Fruit fly (Drosophila melanogaster) whole organism, embryonic: Measurements from ENCODE around the gene CG44838.
A peak's percentile ranks its signal among the peaks of the same experiment; 100 is the strongest.

ENCODE experiments used
- B-H1 ChIP-seq: fragments of 200-800 bp; sonication (Bioruptor generic); IDR thresholded peaks from 3 replicates; pipeline ENCODE4 v1.3.6; 2022; ENCODE audit warnings: missing biosample characterization, missing genetic modification characterization
- CG10543 ChIP-seq: fragments of 200-800 bp; sonication (Bioruptor generic); optimal IDR thresholded peaks from 3 replicates; lab custom pipeline; 2017; ENCODE audit warnings: missing biosample characterization, mild to moderate bottlenecking, missing genetic modification characterization, moderate library complexity
- CG11085 ChIP-seq: fragments of 200-800 bp; sonication (Bioruptor generic); IDR thresholded peaks from 2 replicates; pipeline ENCODE4 v1.3.6; 2022; ENCODE audit warnings: missing biosample characterization, missing genetic modification characterization
- CG11723 ChIP-seq: fragments of 200-800 bp; sonication (Bioruptor generic); optimal IDR thresholded peaks from 2 replicates; lab custom pipeline; 2017; ENCODE audit warnings: missing biosample characterization, mild to moderate bottlenecking, missing genetic modification characterization
- CG12219 ChIP-seq: fragments of 200-800 bp; sonication (Bioruptor generic); optimal IDR thresholded peaks from 3 replicates; lab custom pipeline; 2018; ENCODE audit warnings: missing biosample characterization, mild to moderate bottlenecking, missing genetic modification characterization
- CG13894 ChIP-seq: fragments of 200-800 bp; sonication (Bioruptor generic); optimal IDR thresholded peaks from 3 replicates; lab custom pipeline; 2018; ENCODE audit warnings: missing biosample characterization, mild to moderate bottlenecking, missing genetic modification characterization, moderate library complexity
- CG15073 ChIP-seq: fragments of 200-800 bp; sonication (Bioruptor generic); optimal IDR thresholded peaks from 2 replicates; lab custom pipeline; 2016; ENCODE audit warnings: missing biosample characterization, missing genetic modification characterization
- CG15601 ChIP-seq: fragments of 200-800 bp; sonication (Bioruptor generic); optimal IDR thresholded peaks from 3 replicates; lab custom pipeline; 2019; ENCODE audit warnings: missing biosample characterization, mild to moderate bottlenecking, missing genetic modification characterization, moderate library complexity
- CG1602 ChIP-seq: fragments of 200-800 bp; sonication (Bioruptor generic); optimal IDR thresholded peaks from 3 replicates; lab custom pipeline; 2016; ENCODE audit warnings: missing biosample characterization, missing genetic modification characterization
- CG18619 ChIP-seq: fragments of 200-800 bp; sonication (Bioruptor generic); optimal IDR thresholded peaks from 3 replicates; lab custom pipeline; 2017; ENCODE audit warnings: missing biosample characterization, mild to moderate bottlenecking, missing genetic modification characterization
- CG3163 ChIP-seq: fragments of 200-800 bp; sonication (Bioruptor generic); optimal IDR thresholded peaks from 3 replicates; lab custom pipeline; 2016; ENCODE audit warnings: missing biosample characterization, missing genetic modification characterization
- CG34376 ChIP-seq: fragments of 200-800 bp; sonication (Bioruptor generic); optimal IDR thresholded peaks from 2 replicates; lab custom pipeline; 2018; ENCODE audit warnings: missing biosample characterization, mild to moderate bottlenecking, missing genetic modification characterization
- CG3726 ChIP-seq: fragments of 200-800 bp; sonication (Bioruptor generic); IDR thresholded peaks from 3 replicates; pipeline ENCODE4, ENCODE4 v1.3.6; 2022; ENCODE audit warnings: missing biosample characterization, missing genetic modification characterization
- CG3838 ChIP-seq: fragments of 200-800 bp; sonication (Bioruptor generic); optimal IDR thresholded peaks from 3 replicates; lab custom pipeline; 2016; ENCODE audit warnings: missing biosample characterization, missing genetic modification characterization
- Dip3 ChIP-seq: fragments of 200-800 bp; sonication (Bioruptor generic); optimal IDR thresholded peaks from 3 replicates; lab custom pipeline; 2016; ENCODE audit warnings: missing biosample characterization, missing genetic modification characterization
- Hr39 ChIP-seq: fragments of >200 bp; optimal IDR thresholded peaks from 2 replicates; lab custom pipeline; 2017
- Lpt ChIP-seq: fragments of >200 bp; optimal IDR thresholded peaks from 2 replicates; lab custom pipeline; 2018; ENCODE audit warnings: missing biosample characterization, missing genetic modification characterization
- Med ChIP-seq: fragments of 200-800 bp; sonication (Bioruptor generic); peaks from one replicate; lab custom pipeline; 2016; ENCODE audit warnings: missing biosample characterization, missing genetic modification characterization, mild to moderate bottlenecking, inconsistent platforms, moderate library complexity
- Pdp1 ChIP-seq, 2 experiments: fragments of 200-800 bp; sonication (Bioruptor generic); optimal IDR thresholded peaks; 3 replicates each; lab custom pipeline; 2016; ENCODE audit warnings: missing biosample characterization in 2 of 2, missing genetic modification characterization in 2 of 2, mild to moderate bottlenecking in 1 of 2, moderate library complexity in 1 of 2
- Trl ChIP-seq, 3 experiments: fragments of >200 bp in 2 of 3; fragments of 200-800 bp in 1 of 3; sonication (Bioruptor generic) in 1 of 3; optimal IDR thresholded peaks; 2 replicates in 1 of 3; 3 replicates in 2 of 3; lab custom pipeline; 2016 to 2017; ENCODE audit warnings: missing biosample characterization in 1 of 3, missing genetic modification characterization in 1 of 3
- Usf ChIP-seq: fragments of 200-800 bp; sonication (Bioruptor generic); optimal IDR thresholded peaks from 2 replicates; lab custom pipeline; 2017; ENCODE audit warnings: missing genotype, missing biosample characterization, missing genetic modification characterization
- chinmo ChIP-seq: fragments of 200-800 bp; sonication (Bioruptor generic); IDR thresholded peaks from 4 replicates; pipeline ENCODE4 v1.3.6; 2022; ENCODE audit warnings: missing biosample characterization, missing genetic modification characterization; ENCODE audit not compliant: partially characterized antibody
- chm ChIP-seq: fragments of 200-800 bp; sonication (Bioruptor generic); IDR thresholded peaks from 2 replicates; pipeline ENCODE4 v1.3.6; 2022; ENCODE audit warnings: missing biosample characterization, missing genetic modification characterization
- cwo ChIP-seq: fragments of 200-800 bp; sonication (Bioruptor generic); optimal IDR thresholded peaks from 3 replicates; lab custom pipeline; 2017; ENCODE audit warnings: missing biosample characterization, missing genetic modification characterization, mild to moderate bottlenecking, moderate library complexity, missing genetic modification reagents
- exex ChIP-seq: fragments of 200-800 bp; sonication (Bioruptor generic); optimal IDR thresholded peaks from 4 replicates; lab custom pipeline; 2018; ENCODE audit warnings: missing biosample characterization, mild to moderate bottlenecking, missing genetic modification characterization, moderate library complexity
- fd96Cb ChIP-seq: fragments of 200-800 bp; sonication (Bioruptor generic); optimal IDR thresholded peaks from 2 replicates; lab custom pipeline; 2018; ENCODE audit warnings: missing biosample characterization, mild to moderate bottlenecking, missing genetic modification characterization, moderate library complexity
- grn ChIP-seq: fragments of 200-800 bp; sonication (Bioruptor generic); optimal IDR thresholded peaks from 3 replicates; lab custom pipeline; 2017; ENCODE audit warnings: missing biosample characterization, missing genetic modification characterization
- kah ChIP-seq: fragments of 200-800 bp; sonication (Bioruptor generic); optimal IDR thresholded peaks from 2 replicates; lab custom pipeline; 2018; ENCODE audit warnings: missing biosample characterization, mild to moderate bottlenecking, missing genetic modification characterization
- mirr ChIP-seq: fragments of 200-800 bp; sonication (Bioruptor generic); optimal IDR thresholded peaks from 3 replicates; lab custom pipeline; 2018; ENCODE audit warnings: missing biosample characterization, mild to moderate bottlenecking, missing genetic modification characterization
- nau ChIP-seq: fragments of 200-800 bp; sonication (Bioruptor generic); optimal IDR thresholded peaks from 3 replicates; lab custom pipeline; 2017; ENCODE audit warnings: missing biosample characterization, mild to moderate bottlenecking, missing genetic modification characterization, missing genetic modification reagents
- nerfin-1 ChIP-seq: fragments of 200-800 bp; sonication (Bioruptor generic); optimal IDR thresholded peaks from 3 replicates; lab custom pipeline; 2019; ENCODE audit warnings: missing biosample characterization, mild to moderate bottlenecking, missing genetic modification characterization, moderate library complexity
- scrt ChIP-seq: fragments of 200-800 bp; sonication (Bioruptor generic); optimal IDR thresholded peaks from 2 replicates; lab custom pipeline; 2018; ENCODE audit warnings: missing biosample characterization, mild to moderate bottlenecking, missing genetic modification characterization, moderate library complexity
- sd ChIP-seq: fragments of 200-800 bp; sonication (Bioruptor generic); optimal IDR thresholded peaks from 3 replicates; lab custom pipeline; 2018; ENCODE audit warnings: missing biosample characterization, mild to moderate bottlenecking, missing genetic modification characterization, moderate library complexity
- sens ChIP-seq: fragments of 200-800 bp; sonication (Bioruptor generic); peaks from one replicate; lab custom pipeline; 2016; ENCODE audit warnings: missing biosample characterization, missing genetic modification characterization
- sqz ChIP-seq: fragments of 200-800 bp; sonication (Bioruptor generic); optimal IDR thresholded peaks from 3 replicates; lab custom pipeline; 2018; ENCODE audit warnings: missing biosample characterization, mild to moderate bottlenecking, missing genetic modification characterization
- sug ChIP-seq: fragments of 200-800 bp; optimal IDR thresholded peaks from 2 replicates; lab custom pipeline; 2019; ENCODE audit warnings: missing biosample characterization, mild to moderate bottlenecking, missing genetic modification characterization, moderate library complexity

CG44838 gene

DNA sequence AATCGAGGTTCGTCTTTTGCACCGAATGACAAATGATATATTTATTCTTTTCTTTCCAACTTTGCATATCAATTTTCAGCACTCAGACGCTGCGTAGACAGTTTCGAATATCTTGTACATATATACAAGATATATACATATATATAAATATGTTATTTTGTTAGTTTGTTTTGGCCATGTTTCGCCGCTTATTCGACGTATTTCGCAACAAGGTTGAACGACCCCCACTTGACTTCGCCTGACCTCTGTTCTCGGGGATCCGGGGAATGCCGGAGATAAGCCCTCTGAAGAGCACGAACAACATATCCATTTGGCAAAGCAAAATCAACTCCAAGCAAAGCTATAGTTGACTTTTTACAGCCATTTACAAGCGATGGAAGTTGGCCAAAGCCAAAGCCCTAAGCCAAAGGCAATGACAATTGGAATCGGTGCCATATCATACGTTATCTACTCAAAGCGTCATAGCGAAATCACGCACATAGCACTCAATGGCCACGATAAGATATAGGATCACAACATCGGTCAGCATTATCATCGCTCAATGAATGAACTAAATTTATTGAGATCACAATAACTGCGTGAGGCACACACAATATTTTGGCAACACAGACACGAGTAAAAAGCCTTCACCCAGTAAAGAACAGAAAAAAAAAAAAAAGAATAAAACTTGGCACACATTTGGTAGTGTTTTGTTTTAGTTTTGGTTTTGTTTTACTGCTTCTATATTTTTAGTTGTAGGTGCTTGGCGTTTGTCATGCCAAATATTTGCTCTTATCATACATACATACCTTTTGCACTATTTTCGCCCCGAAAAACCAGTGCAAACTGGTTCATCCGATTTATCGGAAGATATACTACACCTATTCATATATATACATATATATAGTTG lies 39.3 kb downstream of the CG44838 start:
- TF ChIP-seq cwo (GFP tag; lab: Kevin White, UChicago) (peak; percentile 43), grn (GFP tag; lab: Kevin White, UChicago) (peak; percentile 39), sug (tag; lab: Kevin White, UChicago) (peak; percentile 44), CG18619 (GFP tag; lab: Kevin White, UChicago) (no peak), mirr (peak; percentile 69), CG12219 (GFP tag; lab: Kevin White, UChicago) (no peak), chm (GFP tag; lab: Robert Waterston, UW) (no peak), CG34376 (GFP tag; lab: Kevin White, UChicago) (peak; percentile 38), chinmo (0 out of 4 replicates have a peak, but pooled peaks have one; percentile 18), Hr39 (no peak), CG10543 (peak; percentile 31), sd (tag; lab: Kevin White, UChicago) (peak; percentile 50), exex (peak; percentile 58), CG13894 (tag; lab: Kevin White, UChicago) (peak; percentile 11), Med (GFP tag; lab: Kevin White, UChicago) (peak; percentile 38)

DNA sequence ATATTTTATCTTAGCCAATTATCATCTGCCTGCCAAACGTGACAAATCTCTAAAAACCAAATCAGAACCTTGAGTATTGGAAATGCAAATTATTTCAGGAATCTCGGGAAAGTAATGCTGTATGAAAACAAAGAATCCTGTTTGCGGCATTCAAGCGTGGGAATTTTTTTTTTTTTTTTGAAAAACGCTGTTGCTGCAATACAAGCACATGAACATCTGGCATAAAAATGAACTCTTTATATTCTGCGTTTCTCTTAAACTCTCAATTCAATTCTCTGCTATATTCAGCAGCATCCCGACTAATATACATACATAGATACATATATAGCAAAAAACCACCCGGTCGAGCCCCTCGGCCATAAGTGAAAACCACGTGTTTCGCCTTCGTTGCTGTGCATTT lies 40.4 kb downstream of the CG44838 start:
- TF ChIP-seq scrt (GFP tag; lab: Kevin White, UChicago) = peak; percentile 60
- peak in 1 of 2 experiments; percentile 22 for TF ChIP-seq Trl (optimal IDR thresholded peaks at IDR 0.05; lab: Kevin White, UChicago)
- TF ChIP-seq Trl (GFP tag; optimal IDR thresholded peaks at IDR 0.05; lab: Kevin White, UChicago) = no peak
- TF ChIP-seq nerfin-1 (tag; lab: Kevin White, UChicago) = peak; percentile 68
- peak; percentile 59 for TF ChIP-seq sqz (GFP tag; lab: Kevin White, UChicago)
- TF ChIP-seq CG15601 (tag; lab: Kevin White, UChicago) = no peak
- no peak for TF ChIP-seq Dip3 (GFP tag; lab: Kevin White, UChicago)
- TF ChIP-seq sens = peak; percentile 18
- no peak for TF ChIP-seq CG11085
- TF ChIP-seq kah (GFP tag; lab: Kevin White, UChicago) = peak; percentile 62
- TF ChIP-seq CG3163 = peak; percentile 74
- TF ChIP-seq CG1602 (GFP tag; lab: Kevin White, UChicago) = no peak
- TF ChIP-seq Usf = no peak

DNA sequence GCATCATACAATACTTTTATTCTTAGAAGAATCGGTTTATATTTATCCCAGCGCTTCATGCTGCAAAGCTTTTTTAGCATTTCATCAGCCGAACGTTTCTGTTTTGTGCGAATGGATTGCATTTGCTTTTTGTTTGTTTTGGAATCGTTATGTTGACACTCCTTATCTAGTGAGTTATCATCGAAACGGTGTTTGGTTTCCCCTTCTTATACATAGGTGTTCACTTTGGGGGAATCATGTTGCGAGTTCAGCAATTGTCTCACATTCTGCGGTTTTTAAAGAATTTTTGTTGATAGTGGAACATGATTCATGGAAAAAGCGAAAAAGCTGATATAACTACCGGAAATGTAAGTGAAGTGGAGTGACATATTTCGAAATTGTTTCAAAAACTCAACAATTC lies 41.4 kb downstream of the CG44838 start:
- TF ChIP-seq nau (peak; percentile 28), Med (GFP tag; lab: Kevin White, UChicago) (peak; percentile 73), sens (peak; percentile 72), Lpt (GFP tag; lab: Kevin White, UChicago) (no peak)

- peak; percentile 14 for TF ChIP-seq exex
- peak; percentile 6 for TF ChIP-seq mirr
- 0 out of 4 replicates have a peak, but pooled peaks have one; percentile 15 for TF ChIP-seq chinmo
- no peak for TF ChIP-seq B-H1 (GFP tag; lab: Robert Waterston, UW)
- TF ChIP-seq CG15073 = no peak
- no peak for TF ChIP-seq CG3838 (GFP tag; lab: Kevin White, UChicago)
- no peak for TF ChIP-seq CG11723 (GFP tag; lab: Kevin White, UChicago)
- peak in 1 of 2 experiments; percentile 80 for TF ChIP-seq Pdp1 (GFP tag; optimal IDR thresholded peaks at IDR 0.05; lab: Kevin White, UChicago)
- TF ChIP-seq fd96Cb (tag; lab: Kevin White, UChicago) = no peak
- no peak for TF ChIP-seq CG3726 (GFP tag; lab: Robert Waterston, UW)
Observed at dm6 chr3L:9502856-9503255, 42.0 kb downstream of the CG44838 start.
